Fruit fly (Drosophila melanogaster): Measurements from ENCODE around the gene mRpL45.
A peak's percentile ranks its signal among the peaks of the same experiment; 100 is the strongest.

mRpL45 gene

dm6 chr3R:22624737-22625136 is 6.4 kb downstream of the mRpL45 start (continued):
- TF ChIP-seq CG17359 (tag; optimal IDR thresholded peaks at IDR 0.05) (peak; percentile 77), CG4360 (GFP tag; IDR thresholded peaks at IDR 0.05) (no peak), nmo (GFP tag; optimal IDR thresholded peaks at IDR 0.05) (peak; percentile 61), ssp (GFP tag; IDR thresholded peaks at IDR 0.05) (peak; percentile 61), sqz (GFP tag; optimal IDR thresholded peaks at IDR 0.05) (peak; percentile 18), nerfin-1 (tag; optimal IDR thresholded peaks at IDR 0.05) (peak; percentile 11), CG7745 (tag; optimal IDR thresholded peaks at IDR 0.05) (no peak), Camta (GFP tag; optimal IDR thresholded peaks at IDR 0.05) (peak; percentile 38), abd-A (tag; optimal IDR thresholded peaks at IDR 0.05) (no peak), kni (GFP tag; optimal IDR thresholded peaks at IDR 0.05) (no peak), ranshi (GFP tag; IDR thresholded peaks at IDR 0.05) (peak; percentile 67), CG34376 (GFP tag; optimal IDR thresholded peaks at IDR 0.05) (no peak), HHEX (GFP tag; optimal IDR thresholded peaks at IDR 0.05) (peak; percentile 26), CG7786 (GFP tag; optimal IDR thresholded peaks at IDR 0.05) (no peak), CG17568 (GFP tag; optimal IDR thresholded peaks at IDR 0.05) (no peak), Ets65A (GFP tag) (peak; percentile 96), Antp (GFP tag; optimal IDR thresholded peaks at IDR 0.05) (peak; percentile 64), kah (GFP tag; optimal IDR thresholded peaks at IDR 0.05) (peak; percentile 17), salm (tag; optimal IDR thresholded peaks at IDR 0.05) (peak; percentile 26), lilli (GFP tag; optimal IDR thresholded peaks at IDR 0.05) (peak; percentile 53), Dfd (GFP tag; optimal IDR thresholded peaks at IDR 0.05) (no peak), ci (GFP tag; IDR thresholded peaks at IDR 0.05) (peak; percentile 91), cad (GFP tag; optimal IDR thresholded peaks at IDR 0.05) (no peak), CG16779 (GFP tag; IDR thresholded peaks at IDR 0.05) (no peak), CG12104 (GFP tag; optimal IDR thresholded peaks at IDR 0.05) (peak; percentile 55), org-1 (GFP tag; optimal IDR thresholded peaks at IDR 0.05) (peak; percentile 10), Blimp-1 (GFP tag; optimal IDR thresholded peaks at IDR 0.05) (peak; percentile 72), oc (tag; optimal IDR thresholded peaks at IDR 0.05) (peak; percentile 30), Optix (GFP tag; IDR thresholded peaks at IDR 0.05) (peak; percentile 62; the same call in 1 of the 3 replicates), NK7.1 (GFP tag; optimal IDR thresholded peaks at IDR 0.05) (peak; percentile 46), caup (GFP tag; optimal IDR thresholded peaks at IDR 0.05; ENCODE audit: severe bottlenecking) (peak; percentile 38), Xrp1 (GFP tag; IDR thresholded peaks at IDR 0.05) (peak; percentile 80), CG18011 (GFP tag; optimal IDR thresholded peaks at IDR 0.05) (no peak), CG13775 (GFP tag; optimal IDR thresholded peaks at IDR 0.05) (peak; percentile 16), CG13424 (tag; optimal IDR thresholded peaks at IDR 0.05) (peak; percentile 58), Oaz (GFP tag; IDR thresholded peaks at IDR 0.05) (peak; percentile 57; the same call in 1 of the 2 replicates), CG18262 (tag; optimal IDR thresholded peaks at IDR 0.05) (peak; percentile 63), hb (GFP tag; IDR thresholded peaks at IDR 0.05; ENCODE audit: partially characterized antibody) (no peak), CG7372 (GFP tag; IDR thresholded peaks at IDR 0.05) (0 out of 2 replicates have a peak, but pooled peaks have one; percentile 36), CG8944 (GFP tag; optimal IDR thresholded peaks at IDR 0.05) (no peak), CG8281 (tag; optimal IDR thresholded peaks at IDR 0.05) (peak; percentile 15), CG6813 (GFP tag; optimal IDR thresholded peaks at IDR 0.05) (peak; percentile 40), CG8359 (GFP tag; optimal IDR thresholded peaks at IDR 0.05; ENCODE audit: borderline replicate concordance) (no peak), trem (tag; optimal IDR thresholded peaks at IDR 0.05) (peak; percentile 42), en (GFP tag; optimal IDR thresholded peaks at IDR 0.05) (peak; percentile 3), gcm2 (GFP tag; optimal IDR thresholded peaks at IDR 0.05) (no peak), CG4854 (GFP tag; optimal IDR thresholded peaks at IDR 0.05) (peak; percentile 16), HLH3B (GFP tag; IDR thresholded peaks at IDR 0.05) (peak; percentile 82), CG8089 (GFP tag; optimal IDR thresholded peaks at IDR 0.05) (peak; percentile 44), CG34224 (GFP tag; IDR thresholded peaks at IDR 0.05; ENCODE audit: partially characterized antibody) (no peak)
